Fruit fly (Drosophila melanogaster) whole organism, wandering third instar larva: ENCODE measurements around the gene mldr.

Experiments used
- Abd-B ChIP-seq: fragments of >200 bp; optimal IDR thresholded peaks from 2 replicates; lab custom pipeline; 2017; ENCODE audit warnings: missing biosample characterization, missing genetic modification characterization
- CG32264 ChIP-seq: fragments of 200-800 bp; sonication (Bioruptor generic); optimal IDR thresholded peaks from 2 replicates; lab custom pipeline; 2016; ENCODE audit warnings: missing biosample characterization, missing genetic modification characterization
- CG9705 ChIP-seq: fragments of 200-800 bp; sonication (Bioruptor generic); optimal IDR thresholded peaks from 2 replicates; lab custom pipeline; 2018; ENCODE audit warnings: missing biosample characterization, mild to moderate bottlenecking, missing genetic modification characterization
- CrebA ChIP-seq: fragments of 200-800 bp; sonication (Bioruptor generic); optimal IDR thresholded peaks from 2 replicates; lab custom pipeline; 2016; ENCODE audit warnings: missing biosample characterization, mild to moderate bottlenecking, missing genetic modification characterization, borderline replicate concordance
- Dfd ChIP-seq: fragments of >200 bp; optimal IDR thresholded peaks from 2 replicates; lab custom pipeline; 2017; ENCODE audit warnings: missing biosample characterization, missing genetic modification characterization
- Dif ChIP-seq: fragments of 200-275, 200-300 bp; sonication (Bioruptor generic); optimal IDR thresholded peaks from 2 replicates; lab custom pipeline; 2018; ENCODE audit warnings: missing biosample characterization, missing genetic modification characterization; ENCODE audit not compliant: partially characterized antibody
- GATAd ChIP-seq: sonication (Bioruptor generic); optimal IDR thresholded peaks from 2 replicates; lab custom pipeline; 2016; ENCODE audit warnings: missing biosample characterization, missing genetic modification characterization
- HLH106 ChIP-seq: fragments of 200-800 bp; optimal IDR thresholded peaks from 3 replicates; lab custom pipeline; 2019; ENCODE audit warnings: missing biosample characterization, mild to moderate bottlenecking, missing genetic modification characterization, moderate library complexity
- Hnf4 ChIP-seq: fragments of 200-800 bp; sonication (Bioruptor generic); optimal IDR thresholded peaks from 2 replicates; lab custom pipeline; 2016; ENCODE audit warnings: missing biosample characterization, mild to moderate bottlenecking, missing genetic modification characterization
- Hr78 ChIP-seq: fragments of >200 bp; optimal IDR thresholded peaks from 2 replicates; lab custom pipeline; 2017; ENCODE audit warnings: missing biosample characterization, missing genetic modification characterization
- Hr83 ChIP-seq: fragments of 200-300 bp; sonication (Bioruptor generic); optimal IDR thresholded peaks from 2 replicates; lab custom pipeline; 2016; ENCODE audit warnings: missing biosample characterization, mild to moderate bottlenecking, missing genetic modification characterization, moderate library complexity; ENCODE audit not compliant: poor library complexity, severe bottlenecking
- Jra ChIP-seq: sonication (Bioruptor generic); optimal IDR thresholded peaks from 2 replicates; lab custom pipeline; 2016; ENCODE audit warnings: missing biosample characterization, missing genetic modification characterization
- Mio ChIP-seq: sonication (Bioruptor generic); optimal IDR thresholded peaks from 2 replicates; lab custom pipeline; 2016; ENCODE audit warnings: missing biosample characterization, missing genetic modification characterization
- Myc ChIP-seq: fragments of >200 bp; optimal IDR thresholded peaks from 2 replicates; lab custom pipeline; 2017
- N ChIP-seq: fragments of >200 bp; optimal IDR thresholded peaks from 2 replicates; lab custom pipeline; 2018; ENCODE audit warnings: missing biosample characterization, missing external identifiers, missing genetic modification characterization
- OdsH ChIP-seq: fragments of 200-800 bp; sonication (Bioruptor generic); optimal IDR thresholded peaks from 2 replicates; lab custom pipeline; 2016; ENCODE audit warnings: missing biosample characterization, mild to moderate bottlenecking, missing genetic modification characterization
- Rel ChIP-seq, 2 experiments: fragments of 200-800 bp; sonication (Bioruptor generic) in 1 of 2; optimal IDR thresholded peaks; 2 replicates in 1 of 2; 3 replicates in 1 of 2; lab custom pipeline; 2016 to 2019; ENCODE audit warnings: mild to moderate bottlenecking in 2 of 2, missing biosample characterization in 2 of 2, missing genetic modification characterization in 2 of 2, moderate library complexity in 1 of 2
- Sp1 ChIP-seq: fragments of 200-800 bp; sonication (Bioruptor generic); optimal IDR thresholded peaks from 3 replicates; lab custom pipeline; 2019; ENCODE audit warnings: missing biosample characterization, mild to moderate bottlenecking, missing genetic modification characterization, moderate library complexity
- Vsx2 ChIP-seq: fragments of 200-300, 225-300 bp; sonication (Bioruptor generic); optimal IDR thresholded peaks from 2 replicates; lab custom pipeline; 2018; ENCODE audit warnings: missing biosample characterization, missing genetic modification characterization; ENCODE audit not compliant: partially characterized antibody
- br ChIP-seq: fragments of 200-800 bp; sonication (Bioruptor generic); optimal IDR thresholded peaks from 2 replicates; lab custom pipeline; 2016; ENCODE audit warnings: missing biosample characterization, missing genetic modification characterization
- brk ChIP-seq: fragments of 200-800 bp; sonication (Bioruptor generic); optimal IDR thresholded peaks from 2 replicates; lab custom pipeline; 2016; ENCODE audit warnings: missing biosample characterization, mild to moderate bottlenecking, missing genetic modification characterization
- dl ChIP-seq, 2 experiments: fragments of 175-275, 200-275 bp in 1 of 2; fragments of 200-275 bp in 1 of 2; sonication (Bioruptor generic); optimal IDR thresholded peaks; lab custom pipeline; 2018; ENCODE audit warnings: mild to moderate bottlenecking in 2 of 2, missing biosample characterization in 2 of 2, missing genetic modification characterization in 2 of 2, moderate library complexity in 2 of 2; ENCODE audit not compliant: partially characterized antibody in 2 of 2, insufficient read depth in 1 of 2
- dmrt93B ChIP-seq: fragments of 200-800 bp; sonication (Bioruptor generic); optimal IDR thresholded peaks from 2 replicates; lab custom pipeline; 2018; ENCODE audit warnings: missing biosample characterization, mild to moderate bottlenecking, missing genetic modification characterization
- dsf ChIP-seq: sonication (Bioruptor generic); optimal IDR thresholded peaks from 2 replicates; lab custom pipeline; 2016; ENCODE audit warnings: missing biosample characterization, missing genetic modification characterization, borderline replicate concordance
- ey ChIP-seq: fragments of 200-800 bp; sonication (Bioruptor generic); optimal IDR thresholded peaks from 2 replicates; lab custom pipeline; 2016; ENCODE audit warnings: missing biosample characterization, missing genetic modification characterization
- foxo ChIP-seq, 2 experiments: fragments of 200-800 bp; sonication (Bioruptor generic); optimal IDR thresholded peaks; 2 replicates in 1 of 2; 3 replicates in 1 of 2; lab custom pipeline; 2016 to 2017; ENCODE audit warnings: missing biosample characterization in 2 of 2, missing genetic modification characterization in 2 of 2
- fru ChIP-seq: fragments of 200-800 bp; sonication (Bioruptor generic); optimal IDR thresholded peaks from 3 replicates; lab custom pipeline; 2016; ENCODE audit warnings: missing biosample characterization, mild to moderate bottlenecking, missing genetic modification characterization
- h ChIP-seq: fragments of 200-800 bp; sonication (Bioruptor generic); optimal IDR thresholded peaks from 3 replicates; lab custom pipeline; 2016; ENCODE audit warnings: missing biosample characterization, mild to moderate bottlenecking, missing genetic modification characterization
- jim ChIP-seq: fragments of 175-275, 200-325 bp; sonication (Bioruptor generic); optimal IDR thresholded peaks from 2 replicates; lab custom pipeline; 2016; ENCODE audit warnings: missing biosample characterization, mild to moderate bottlenecking, missing genetic modification characterization
- lola ChIP-seq: fragments of >200 bp; optimal IDR thresholded peaks from 2 replicates; lab custom pipeline; 2017; ENCODE audit warnings: missing biosample characterization, missing genetic modification characterization
- pan ChIP-seq: fragments of >200 bp; optimal IDR thresholded peaks from 2 replicates; lab custom pipeline; 2017
- psq ChIP-seq: fragments of 200-800 bp; sonication (Bioruptor generic); optimal IDR thresholded peaks from 3 replicates; lab custom pipeline; 2017; ENCODE audit warnings: missing biosample characterization, mild to moderate bottlenecking, missing genetic modification characterization, moderate library complexity
- rgr ChIP-seq: fragments of 200-800 bp; sonication (Bioruptor generic); optimal IDR thresholded peaks from 3 replicates; lab custom pipeline; 2016; ENCODE audit warnings: missing biosample characterization, mild to moderate bottlenecking, missing genetic modification characterization
- sage ChIP-seq: fragments of 200-800 bp; sonication (Bioruptor generic); optimal IDR thresholded peaks from 2 replicates; lab custom pipeline; 2016; ENCODE audit warnings: missing biosample characterization, mild to moderate bottlenecking, missing genetic modification characterization
- sv ChIP-seq: fragments of 200-800 bp; sonication (Bioruptor generic); optimal IDR thresholded peaks from 3 replicates; lab custom pipeline; 2016; ENCODE audit warnings: missing biosample characterization, missing genetic modification characterization
- tai ChIP-seq: sonication (Bioruptor generic); optimal IDR thresholded peaks from 2 replicates; lab custom pipeline; 2016; ENCODE audit warnings: missing biosample characterization, missing genetic modification characterization
- usp ChIP-seq: fragments of >200 bp; optimal IDR thresholded peaks from 2 replicates; lab custom pipeline; 2017; ENCODE audit warnings: missing biosample characterization, missing genetic modification characterization
- woc ChIP-seq: sonication (Bioruptor generic); optimal IDR thresholded peaks from 2 replicates; lab custom pipeline; 2016; ENCODE audit warnings: missing biosample characterization, mild to moderate bottlenecking, missing genetic modification characterization

The mldr gene

dm6 chrX:6338738-6339614 is 47.9 kb downstream of the mldr start:
- no peak for TF ChIP-seq sage
- no peak for TF ChIP-seq Abd-B (GFP tag; lab: Kevin White, UChicago)
- TF ChIP-seq Jra (GFP tag; lab: Kevin White, UChicago): no peak
- TF ChIP-seq woc: no peak
- no peak for TF ChIP-seq Hr83 (GFP tag; lab: Kevin White, UChicago)
- no peak for TF ChIP-seq Myc (lab: Kevin White, UChicago)
- no peak for TF ChIP-seq Dfd (GFP tag; lab: Kevin White, UChicago)
- no peak for TF ChIP-seq lola (GFP tag; lab: Kevin White, UChicago)
- peak; percentile 22 for TF ChIP-seq dmrt93B (GFP tag; lab: Kevin White, UChicago)
- TF ChIP-seq Sp1 (GFP tag; lab: Kevin White, UChicago): peak; percentile 13
- TF ChIP-seq br: peak; percentile 39
- TF ChIP-seq foxo (GFP tag; optimal IDR thresholded peaks at IDR 0.05; lab: Kevin White, UChicago): peak in 1 of 2 experiments; percentile 62
- no peak for TF ChIP-seq Hr78 (GFP tag; lab: Kevin White, UChicago)
- TF ChIP-seq CG9705 (GFP tag; lab: Kevin White, UChicago): no peak
- no peak for TF ChIP-seq CG32264 (GFP tag; lab: Kevin White, UChicago)
- TF ChIP-seq GATAd (GFP tag; lab: Kevin White, UChicago): no peak
- TF ChIP-seq usp (GFP tag; lab: Kevin White, UChicago): no peak
- TF ChIP-seq h: peak; percentile 55
- TF ChIP-seq psq: no peak
- no peak for TF ChIP-seq brk (GFP tag; lab: Kevin White, UChicago)
- TF ChIP-seq OdsH (GFP tag; lab: Kevin White, UChicago): peak; percentile 23
- TF ChIP-seq ey: peak; percentile 48
- no peak for TF ChIP-seq Rel (GFP tag; optimal IDR thresholded peaks at IDR 0.05; lab: Kevin White, UChicago)
- no peak for TF ChIP-seq Rel (tag; optimal IDR thresholded peaks at IDR 0.05; lab: Kevin White, UChicago)
- TF ChIP-seq pan (lab: Kevin White, UChicago): no peak
- TF ChIP-seq sv (GFP tag; lab: Kevin White, UChicago): no peak
- peak; percentile 19 for TF ChIP-seq rgr (GFP tag; lab: Kevin White, UChicago)
- TF ChIP-seq Vsx2 (GFP tag; lab: Kevin White, UChicago): no peak
- TF ChIP-seq tai (GFP tag; lab: Kevin White, UChicago): no peak
- TF ChIP-seq dl (GFP tag; optimal IDR thresholded peaks at IDR 0.05; lab: Kevin White, UChicago; ENCODE audit: insufficient read depth in 1 of 2, partially characterized antibody in 2 of 2): peak; percentile 14 to 47
- TF ChIP-seq fru (GFP tag; lab: Kevin White, UChicago): peak; percentile 57
- no peak for TF ChIP-seq CrebA (GFP tag; lab: Kevin White, UChicago)
- no peak for TF ChIP-seq Mio
- no peak for TF ChIP-seq N
- TF ChIP-seq jim: no peak
- peak; percentile 59 for TF ChIP-seq Dif (GFP tag; lab: Kevin White, UChicago)
- peak; percentile 8 for TF ChIP-seq Hnf4 (GFP tag; lab: Kevin White, UChicago)
- TF ChIP-seq HLH106: peak; percentile 53
- TF ChIP-seq dsf (GFP tag; lab: Kevin White, UChicago): no peak

dm6 chrX:6339970-6340548 is 49.0 kb downstream of the mldr start:
- TF ChIP-seq psq (peak; percentile 87), rgr (GFP tag; lab: Kevin White, UChicago) (no peak)
- TF ChIP-seq, all 38 proteins: peak for 1
